Worm (Caenorhabditis elegans): Measurements from ENCODE around the gene F18A12.7.
A peak's percentile ranks its signal among the peaks of the same experiment; 100 is the strongest.

F18A12.7 gene

ce11 chrII:3428158-3428704 lies 13.9 kb upstream of the F18A12.7 start (continued):
- TF ChIP-seq nhr-90 (tag; optimal IDR thresholded peaks at IDR 0.05; ENCODE audit: poor library complexity), result no peak
- TF ChIP-seq irx-1 (tag; optimal IDR thresholded peaks at IDR 0.05), result no peak

- no peak for TF ChIP-seq tbx-2 (tag; optimal IDR thresholded peaks at IDR 0.05)
- TF ChIP-seq zip-4 (GFP tag; optimal IDR thresholded peaks at IDR 0.05), result no peak
- no peak for TF ChIP-seq unc-86 (tag; optimal IDR thresholded peaks at IDR 0.05)
- no peak for TF ChIP-seq pax-3 (tag; optimal IDR thresholded peaks at IDR 0.05)
- no peak for TF ChIP-seq fkh-10 (GFP tag; optimal IDR thresholded peaks at IDR 0.05)
- TF ChIP-seq ztf-11 (tag; optimal IDR thresholded peaks at IDR 0.05), result no peak
- TF ChIP-seq fkh-4 (tag; optimal IDR thresholded peaks at IDR 0.05; ENCODE audit: borderline replicate concordance), result no peak
- TF ChIP-seq C16A3.4 (tag; optimal IDR thresholded peaks at IDR 0.05), result no peak
- TF ChIP-seq lin-13 (GFP tag; optimal IDR thresholded peaks at IDR 0.05), result no peak
- TF ChIP-seq vab-15 (tag; optimal IDR thresholded peaks at IDR 0.05), result no peak
- TF ChIP-seq jun-1 (tag; optimal IDR thresholded peaks at IDR 0.05), result no peak
- no peak for TF ChIP-seq efl-1 (optimal IDR thresholded peaks at IDR 0.05)
- no peak for TF ChIP-seq efl-1 (GFP tag; optimal IDR thresholded peaks at IDR 0.05 in 1 of 2)
- TF ChIP-seq rnt-1 (tag; optimal IDR thresholded peaks at IDR 0.05), result no peak
- TF ChIP-seq hlh-17 (GFP tag; optimal IDR thresholded peaks at IDR 0.05; ENCODE audit: borderline replicate concordance), result no peak
- TF ChIP-seq nhr-11 (tag; optimal IDR thresholded peaks at IDR 0.05), result no peak
- no peak for TF ChIP-seq blmp-1 (tag; optimal IDR thresholded peaks at IDR 0.05)
- TF ChIP-seq fkh-8 (tag; optimal IDR thresholded peaks at IDR 0.05), result no peak
- no peak for TF ChIP-seq unc-30 (tag; optimal IDR thresholded peaks at IDR 0.05)
- no peak for TF ChIP-seq elt-3 (tag; optimal IDR thresholded peaks at IDR 0.05)
- no peak for TF ChIP-seq mdl-1 (tag; optimal IDR thresholded peaks at IDR 0.05)
Measured at ce11 chrII:3425433-3425832, 11.2 kb upstream of the F18A12.7 start, which contains the start of gene nep-11. Gene nep-11, minus strand, starts transcription at chrII:3425533.

- no peak for TF ChIP-seq ces-1 (GFP tag; optimal IDR thresholded peaks at IDR 0.05)
- TF ChIP-seq efl-1 (optimal IDR thresholded peaks at IDR 0.05), result no peak
- peak in 1 of 2 experiments; percentile 80 for TF ChIP-seq efl-1 (GFP tag; optimal IDR thresholded peaks at IDR 0.05 in 1 of 2)
Measured at ce11 chrII:3422938-3423337, 8.7 kb upstream of the F18A12.7 start.

ce11 chrII:3416528-3416927 lies 2.2 kb upstream of the F18A12.7 start, which contains the start of gene nep-6:
Gene nep-6, plus strand, starts transcription at chrII:3416828.
- no peak for TF ChIP-seq nhr-237 (tag; optimal IDR thresholded peaks at IDR 0.05)
- no peak for TF ChIP-seq lin-35 (GFP tag; optimal IDR thresholded peaks at IDR 0.05)
- TF ChIP-seq sox-4 (tag; optimal IDR thresholded peaks at IDR 0.05), result no peak
- no peak for TF ChIP-seq jun-1 (tag; optimal IDR thresholded peaks at IDR 0.05)
- TF ChIP-seq nhr-11 (tag; optimal IDR thresholded peaks at IDR 0.05), result no peak
- no peak for TF ChIP-seq nhr-85 (tag)
- TF ChIP-seq mdl-1 (tag; optimal IDR thresholded peaks at IDR 0.05), result no peak
- no peak for TF ChIP-seq unc-98 (GFP tag; IDR thresholded peaks at IDR 0.05)
- TF ChIP-seq lsy-2 (tag; optimal IDR thresholded peaks at IDR 0.05), result no peak
- no peak for TF ChIP-seq mep-1 (tag; optimal IDR thresholded peaks at IDR 0.05)
- TF ChIP-seq pqm-1 (tag; optimal IDR thresholded peaks at IDR 0.05), result no peak
- no peak for TF ChIP-seq C34B4.2 (tag; optimal IDR thresholded peaks at IDR 0.05)
- no peak for TF ChIP-seq lin-14 (GFP tag; optimal IDR thresholded peaks at IDR 0.05)
- no peak for TF ChIP-seq xbp-1 (tag; optimal IDR thresholded peaks at IDR 0.05)
- no peak for TF ChIP-seq dsc-1 (tag; optimal IDR thresholded peaks at IDR 0.05)
- no peak for TF ChIP-seq mab-9 (GFP tag; IDR thresholded peaks at IDR 0.05)
- TF ChIP-seq fkh-8 (tag; optimal IDR thresholded peaks at IDR 0.05), result no peak
- no peak for TF ChIP-seq ztf-4 (tag; optimal IDR thresholded peaks at IDR 0.05)
- no peak for TF ChIP-seq nhr-28 (tag; optimal IDR thresholded peaks at IDR 0.05)
